Worm (Caenorhabditis elegans) whole organism, L3 larva: Measurements from ENCODE around the gene F09C6.13.
A peak's percentile ranks its signal among the peaks of the same experiment; 100 is the strongest.

ENCODE experiments used
- R02D3.7 ChIP-seq: fragments of 150-350 bp; optimal IDR thresholded peaks from 2 replicates; lab custom pipeline; 2014; ENCODE audit warnings: missing biosample characterization, missing genetic modification characterization
- ZK546.5 ChIP-seq: sonication (generic microtip); optimal IDR thresholded peaks from 2 replicates; lab custom pipeline; 2017; ENCODE audit warnings: missing biosample characterization, missing genetic modification characterization
- ama-1 ChIP-seq: fragments of 150-350 bp; optimal IDR thresholded peaks from 2 replicates; lab custom pipeline; 2018
- ceh-16 ChIP-seq: sonication (generic microtip); optimal IDR thresholded peaks from 2 replicates; lab custom pipeline; 2017; ENCODE audit warnings: missing biosample characterization, missing genetic modification characterization
- ceh-82 ChIP-seq: fragments of 150-350 bp; optimal IDR thresholded peaks from 2 replicates; lab custom pipeline; 2014; ENCODE audit warnings: missing biosample characterization, missing genetic modification characterization
- ceh-9 ChIP-seq: sonication (generic microtip); optimal IDR thresholded peaks from 2 replicates; lab custom pipeline; 2018; ENCODE audit warnings: missing biosample characterization, missing genetic modification characterization
- daf-12 ChIP-seq: fragments of 150-350 bp; optimal IDR thresholded peaks from 2 replicates; lab custom pipeline; 2014; ENCODE audit warnings: missing biosample characterization, missing genetic modification reagents, missing genetic modification characterization
- egl-5 ChIP-seq: fragments of 150-350 bp; optimal IDR thresholded peaks from 2 replicates; lab custom pipeline; 2017; ENCODE audit warnings: missing biosample characterization, missing genetic modification reagents, missing genetic modification characterization, inconsistent platforms
- elt-1 ChIP-seq: fragments of 150-350 bp; optimal IDR thresholded peaks from 2 replicates; lab custom pipeline; 2014; ENCODE audit warnings: missing biosample characterization, missing genetic modification characterization
- elt-2 ChIP-seq: sonication (generic microtip); optimal IDR thresholded peaks from 2 replicates; lab custom pipeline; 2016; ENCODE audit warnings: missing genetic modification reagents, mild to moderate bottlenecking, missing genetic modification characterization, missing compliant biosample characterization
- elt-3 ChIP-seq, 3 experiments: fragments of 150-350 bp in 1 of 3; sonication (generic microtip) in 2 of 3; optimal IDR thresholded peaks; 2 replicates in 2 of 3; 4 replicates in 1 of 3; lab custom pipeline; 2014 to 2017; ENCODE audit warnings: missing biosample characterization in 3 of 3, missing genetic modification characterization in 3 of 3
- eor-1 ChIP-seq, 2 experiments: fragments of 150-350 bp; optimal IDR thresholded peaks; 2 replicates each; lab custom pipeline; 2014 to 2018; ENCODE audit warnings: missing biosample characterization in 2 of 2, missing genetic modification characterization in 2 of 2
- fkh-10 ChIP-seq: sonication (generic microtip); optimal IDR thresholded peaks from 2 replicates; lab custom pipeline; 2017; ENCODE audit warnings: missing biosample characterization, missing genetic modification reagents, missing genetic modification characterization
- fos-1 ChIP-seq: fragments of 150-350 bp; optimal IDR thresholded peaks from 2 replicates; lab custom pipeline; 2014; ENCODE audit warnings: missing biosample characterization, missing genetic modification characterization
- hmg-11 ChIP-seq: sonication (generic microtip); optimal IDR thresholded peaks from 2 replicates; lab custom pipeline; 2016; ENCODE audit warnings: missing genetic modification characterization, missing compliant biosample characterization
- jun-1 ChIP-seq: fragments of 150-350 bp; optimal IDR thresholded peaks from 2 replicates; lab custom pipeline; 2014; ENCODE audit warnings: missing biosample characterization, missing genetic modification reagents, missing genetic modification characterization
- lin-15B ChIP-seq: fragments of 150-350 bp; optimal IDR thresholded peaks from 2 replicates; lab custom pipeline; 2014; ENCODE audit warnings: missing biosample characterization, missing genetic modification characterization
- lin-39 ChIP-seq: fragments of 150-350 bp; optimal IDR thresholded peaks from 2 replicates; lab custom pipeline; 2018; ENCODE audit warnings: missing biosample characterization, missing genetic modification reagents, missing genetic modification characterization
- lsy-12 ChIP-seq: sonication (generic microtip); optimal IDR thresholded peaks from 2 replicates; lab custom pipeline; 2016; ENCODE audit warnings: mild to moderate bottlenecking, missing genetic modification characterization, missing compliant biosample characterization
- mdl-1 ChIP-seq: fragments of 150-350 bp; optimal IDR thresholded peaks from 2 replicates; lab custom pipeline; 2014; ENCODE audit warnings: missing biosample characterization, missing genetic modification characterization
- nfya-1 ChIP-seq: sonication (generic microtip); optimal IDR thresholded peaks from 2 replicates; lab custom pipeline; 2017; ENCODE audit warnings: missing genetic modification characterization, mild to moderate bottlenecking, missing compliant biosample characterization, antibody characterized with exemption, moderate library complexity; ENCODE audit not compliant: insufficient read depth
- nhr-11 ChIP-seq: fragments of 150-350 bp; optimal IDR thresholded peaks from 2 replicates; lab custom pipeline; 2014; ENCODE audit warnings: missing biosample characterization, missing genetic modification characterization
- nhr-12 ChIP-seq: fragments of 150-350 bp; optimal IDR thresholded peaks from 2 replicates; lab custom pipeline; 2014; ENCODE audit warnings: missing biosample characterization, missing genetic modification characterization
- nhr-23 ChIP-seq: fragments of 150-350 bp; optimal IDR thresholded peaks from 2 replicates; lab custom pipeline; 2014; ENCODE audit warnings: missing biosample characterization, missing genetic modification reagents, missing genetic modification characterization
- nhr-237 ChIP-seq: fragments of 150-350 bp; optimal IDR thresholded peaks from 2 replicates; lab custom pipeline; 2014; ENCODE audit warnings: missing biosample characterization, missing genetic modification characterization
- nhr-25 ChIP-seq: sonication (generic microtip); optimal IDR thresholded peaks from 2 replicates; lab custom pipeline; 2017; ENCODE audit warnings: missing biosample characterization, missing genetic modification characterization
- nhr-28 ChIP-seq: fragments of 150-350 bp; optimal IDR thresholded peaks from 2 replicates; lab custom pipeline; 2014; ENCODE audit warnings: missing biosample characterization, missing genetic modification characterization
- nhr-67 ChIP-seq: fragments of 150-350 bp; optimal IDR thresholded peaks from 2 replicates; lab custom pipeline; 2014; ENCODE audit warnings: missing biosample characterization, missing genetic modification characterization
- nhr-76 ChIP-seq: fragments of 150-350 bp; sonication (generic microtip); optimal IDR thresholded peaks from 5 replicates; lab custom pipeline; 2014; ENCODE audit warnings: missing biosample characterization, missing genetic modification characterization
- pha-4 ChIP-seq: fragments of 150-350 bp; optimal IDR thresholded peaks from 2 replicates; lab custom pipeline; 2014; ENCODE audit warnings: missing biosample characterization, missing genetic modification reagents, missing genetic modification characterization
- pqm-1 ChIP-seq: fragments of 150-350 bp; optimal IDR thresholded peaks from 2 replicates; lab custom pipeline; 2017; ENCODE audit warnings: missing biosample characterization, missing genetic modification characterization, inconsistent platforms
- sea-2 ChIP-seq: fragments of 150-350 bp; sonication (generic microtip); optimal IDR thresholded peaks from 4 replicates; lab custom pipeline; 2014; ENCODE audit warnings: missing biosample characterization, missing genetic modification reagents, missing genetic modification characterization
- snpc-4 ChIP-seq: fragments of 150-350 bp; optimal IDR thresholded peaks from 2 replicates; lab custom pipeline; 2014; ENCODE audit warnings: missing biosample characterization, missing genetic modification characterization
- tbx-2 ChIP-seq: sonication (generic microtip); optimal IDR thresholded peaks from 2 replicates; lab custom pipeline; 2016; ENCODE audit warnings: mild to moderate bottlenecking, missing genetic modification characterization, missing compliant biosample characterization
- unc-39 ChIP-seq: sonication (generic microtip); optimal IDR thresholded peaks from 4 replicates; lab custom pipeline; 2017; ENCODE audit warnings: missing biosample characterization, missing genetic modification characterization
- unc-62 ChIP-seq: fragments of 150-350 bp; sonication (generic microtip); optimal IDR thresholded peaks from 4 replicates; lab custom pipeline; 2014; ENCODE audit warnings: missing biosample characterization, missing genetic modification reagents, missing genetic modification characterization
- zag-1 ChIP-seq: fragments of 150-350 bp; optimal IDR thresholded peaks from 2 replicates; lab custom pipeline; 2014; ENCODE audit warnings: missing biosample characterization, missing genetic modification characterization
- ztf-11 ChIP-seq: fragments of 150-350 bp; optimal IDR thresholded peaks from 2 replicates; lab custom pipeline; 2014; ENCODE audit warnings: missing biosample characterization, missing genetic modification characterization
- ztf-4 ChIP-seq: fragments of 150-350 bp; optimal IDR thresholded peaks from 2 replicates; lab custom pipeline; 2014; ENCODE audit warnings: missing biosample characterization, missing genetic modification characterization

Gene F09C6.13

DNA sequence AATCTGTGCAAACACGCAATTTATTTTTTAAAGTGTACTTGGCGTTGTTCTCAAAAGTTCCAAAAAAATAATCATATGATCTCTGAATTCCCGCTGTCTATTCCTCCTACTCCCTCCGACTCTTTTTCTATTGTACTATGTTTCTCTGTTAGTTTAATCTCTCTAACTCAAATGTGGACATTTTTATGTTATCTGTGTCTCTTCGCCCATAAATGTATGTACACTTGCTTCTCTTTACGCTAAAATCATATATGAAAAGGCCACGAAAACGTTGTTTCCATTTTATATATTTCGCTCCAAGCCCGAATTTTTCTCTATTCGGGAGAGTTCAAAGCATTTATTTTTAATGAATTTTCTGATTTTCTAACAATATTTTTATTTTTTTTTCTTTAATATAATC is 26.0 kb downstream of the F09C6.13 start:
- TF ChIP-seq sea-2 (GFP tag; lab: Kevin White, UChicago), result no peak
- TF ChIP-seq pha-4 (tag; lab: Kevin White, UChicago), result peak; percentile 61
- TF ChIP-seq elt-2, result peak; percentile 25
- TF ChIP-seq nhr-23 (tag; lab: Kevin White, UChicago), result no peak
- peak; percentile 3 for TF ChIP-seq pqm-1
- TF ChIP-seq nhr-76 (tag; lab: Kevin White, UChicago), result no peak
- no peak for TF ChIP-seq nhr-67 (tag; lab: Kevin White, UChicago)
- TF ChIP-seq, all 47 proteins: peak for 3

DNA sequence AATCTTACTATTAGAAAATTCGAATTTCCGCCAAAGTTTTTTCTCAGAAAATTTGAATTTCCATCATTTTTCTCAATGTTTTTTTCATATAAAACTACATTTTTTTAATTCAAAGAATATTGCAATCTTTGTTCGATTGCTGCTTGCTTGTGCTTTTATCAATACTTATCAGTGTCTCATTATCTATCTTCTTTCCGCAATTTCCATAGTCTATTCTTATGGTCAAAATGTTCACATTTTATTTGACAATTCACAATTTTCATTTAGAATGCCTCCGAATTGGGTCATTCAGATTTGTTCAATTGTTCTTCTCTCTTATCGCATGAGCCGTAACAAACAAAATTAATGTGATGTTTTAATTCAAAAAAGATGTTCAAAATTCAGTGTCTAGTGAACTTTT is 26.4 kb downstream of the F09C6.13 start:
- peak; percentile 10 for TF ChIP-seq pqm-1
- TF ChIP-seq nhr-237 (tag; lab: Kevin White, UChicago), result no peak
- peak; percentile 44 for TF ChIP-seq elt-2
- no peak for TF ChIP-seq nhr-28

- TF ChIP-seq fkh-10 (GFP tag; lab: Kevin White, UChicago) (no peak), ama-1 (lab: Kevin White, UChicago) (no peak), nhr-237 (tag; lab: Kevin White, UChicago) (no peak), tbx-2 (tag; lab: Kevin White, UChicago) (no peak), zag-1 (tag; lab: Kevin White, UChicago) (no peak), snpc-4 (tag; lab: Kevin White, UChicago) (no peak), elt-3 (tag; optimal IDR thresholded peaks at IDR 0.05; lab: Kevin White, UChicago) (no peak), fos-1 (tag; lab: Kevin White, UChicago) (no peak), ztf-11 (tag; lab: Kevin White, UChicago) (no peak), hmg-11 (tag; lab: Kevin White, UChicago) (no peak), elt-1 (tag; lab: Kevin White, UChicago) (no peak), pha-4 (tag; lab: Kevin White, UChicago) (no peak), elt-2 (no peak), lin-15B (no peak), nhr-76 (tag; lab: Kevin White, UChicago) (no peak), ZK546.5 (tag; lab: Kevin White, UChicago) (no peak)
These were observed 27.1 kb downstream of the F09C6.13 start, which contains the start of gene nhr-116 for ce11 chrV:16911934-16912333. TSS of gene nhr-116 (plus strand) at chrV:16912234.

DNA sequence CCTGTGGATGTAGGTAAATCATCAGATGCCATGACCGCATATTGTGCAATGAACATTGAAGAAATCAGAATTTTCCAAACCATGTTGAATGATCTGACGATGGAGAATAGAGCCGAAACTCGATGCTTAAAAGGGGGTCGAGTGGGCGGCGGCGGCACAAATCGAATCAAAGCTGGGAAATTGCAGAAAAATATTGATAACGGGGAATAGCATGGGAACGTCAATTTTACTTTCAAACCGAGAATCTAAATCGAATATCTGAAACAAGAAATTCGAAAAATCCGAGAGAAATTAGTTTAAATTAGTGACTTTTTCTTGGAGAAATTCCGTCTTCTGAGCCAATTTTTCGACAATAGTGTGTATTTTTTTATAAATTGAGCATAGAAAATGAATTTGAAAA is 31.2 kb downstream of the F09C6.13 start, which contains the start of gene F09C6.10:
F09C6.10 (minus strand) TSS at position 101 of the 400 bp plus-strand sequence.
- TF ChIP-seq nhr-12 (tag; lab: Kevin White, UChicago), result no peak
- no peak for TF ChIP-seq ztf-4
- no peak for TF ChIP-seq ztf-11 (tag; lab: Kevin White, UChicago)
- TF ChIP-seq nfya-1 (tag; lab: Kevin White, UChicago), result no peak
- no peak for TF ChIP-seq sea-2 (GFP tag; lab: Kevin White, UChicago)
- no peak for TF ChIP-seq lsy-12 (tag; lab: Kevin White, UChicago)
- no peak for TF ChIP-seq ceh-9 (tag; lab: Kevin White, UChicago)
- TF ChIP-seq eor-1 (tag; optimal IDR thresholded peaks at IDR 0.05; lab: Kevin White, UChicago), result no peak
- TF ChIP-seq mdl-1 (tag; lab: Kevin White, UChicago), result no peak
- TF ChIP-seq lin-39, result no peak
- no peak for TF ChIP-seq fos-1 (tag; lab: Kevin White, UChicago)
- TF ChIP-seq lin-15B, result no peak
- no peak for TF ChIP-seq pha-4 (tag; lab: Kevin White, UChicago)
- no peak for TF ChIP-seq jun-1 (tag; lab: Kevin White, UChicago)
- no peak for TF ChIP-seq elt-3 (tag; optimal IDR thresholded peaks at IDR 0.05; lab: Kevin White, UChicago)

DNA sequence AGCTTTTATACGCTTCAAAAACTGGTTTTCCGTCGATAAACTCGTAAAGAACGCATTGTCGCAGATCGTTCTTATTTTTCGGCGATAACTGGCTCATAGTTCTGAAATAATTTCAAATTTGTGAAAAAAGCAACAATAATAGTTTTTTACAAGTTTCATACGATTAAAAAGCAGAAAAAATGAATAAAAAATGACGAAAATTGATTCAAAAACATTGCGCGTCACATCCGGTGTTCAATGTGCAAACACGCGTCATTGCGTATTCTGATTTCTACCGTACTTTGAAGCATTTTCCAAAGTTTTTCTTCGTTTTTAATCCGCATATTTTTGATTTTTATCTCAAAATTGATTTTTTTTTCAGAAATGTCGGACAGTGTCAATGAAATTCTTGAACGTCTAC is 33.5 kb downstream of the F09C6.13 start, which contains the start of the genes fbxa-206 and Y102A5C.2:
fbxa-206 (minus strand) TSS at position 101 of the 400 bp plus-strand sequence.
Y102A5C.2 (plus strand) TSS at position 354 of the 400 bp plus-strand sequence.
- no peak for TF ChIP-seq ceh-82
- TF ChIP-seq lin-39, result no peak
- no peak for TF ChIP-seq snpc-4 (tag; lab: Kevin White, UChicago)
- TF ChIP-seq ceh-16 (tag; lab: Kevin White, UChicago), result no peak
- TF ChIP-seq nhr-11 (tag; lab: Kevin White, UChicago), result no peak
- TF ChIP-seq mdl-1 (tag; lab: Kevin White, UChicago), result no peak
- TF ChIP-seq ztf-4, result no peak
- no peak for TF ChIP-seq daf-12 (tag; lab: Kevin White, UChicago)
- TF ChIP-seq nhr-25, result no peak
- TF ChIP-seq nhr-23 (tag; lab: Kevin White, UChicago), result no peak
- no peak for TF ChIP-seq nhr-28
- TF ChIP-seq unc-39 (tag; lab: Kevin White, UChicago), result no peak
- no peak for TF ChIP-seq unc-62 (GFP tag; lab: Kevin White, UChicago)
- TF ChIP-seq R02D3.7 (tag; lab: Kevin White, UChicago), result no peak
- TF ChIP-seq egl-5 (tag; lab: Kevin White, UChicago), result no peak
- no peak for TF ChIP-seq ama-1 (lab: Kevin White, UChicago)
- TF ChIP-seq, all 47 proteins: peak for 0
